Fruit fly (Drosophila melanogaster) whole organism, prepupa: ENCODE data around the gene Sgt.

ENCODE experiments used
- CG11902 ChIP-seq: fragments of 200-800 bp; sonication (Bioruptor generic); optimal IDR thresholded peaks from 3 replicates; lab custom pipeline; 2016; ENCODE audit warnings: missing biosample characterization, missing genetic modification characterization
- CG4318 ChIP-seq: fragments of 200-800 bp; sonication (Bioruptor generic); optimal IDR thresholded peaks from 3 replicates; lab custom pipeline; 2017; ENCODE audit warnings: missing biosample characterization, mild to moderate bottlenecking, missing genetic modification characterization
- Ets96B ChIP-seq: fragments of 200-800 bp; optimal IDR thresholded peaks from 2 replicates; lab custom pipeline; 2019; ENCODE audit warnings: missing biosample characterization, mild to moderate bottlenecking, missing genetic modification characterization, moderate library complexity
- Gug ChIP-seq: fragments of 200-800 bp; sonication (Bioruptor generic); IDR thresholded peaks from 2 replicates; pipeline ENCODE4 v1.3.6; 2022; ENCODE audit warnings: missing biosample characterization, missing genetic modification characterization
- acj6 ChIP-seq: fragments of 200-800 bp; sonication (Bioruptor generic); optimal IDR thresholded peaks from 3 replicates; lab custom pipeline; 2016; ENCODE audit warnings: missing biosample characterization, missing genetic modification characterization
- esn ChIP-seq: fragments of 200-800 bp; sonication (Bioruptor generic); optimal IDR thresholded peaks from 2 replicates; lab custom pipeline; 2016; ENCODE audit warnings: missing biosample characterization, mild to moderate bottlenecking, missing genetic modification characterization, moderate library complexity
- fkh ChIP-seq: fragments of 200-800 bp; sonication (Bioruptor generic); optimal IDR thresholded peaks from 3 replicates; lab custom pipeline; 2017; ENCODE audit warnings: missing biosample characterization, mild to moderate bottlenecking, missing genetic modification characterization, moderate library complexity
- vri ChIP-seq: fragments of 200-800 bp; sonication (Bioruptor generic); optimal IDR thresholded peaks from 3 replicates; lab custom pipeline; 2016; ENCODE audit warnings: missing biosample characterization, mild to moderate bottlenecking, missing genetic modification characterization

DNA sequence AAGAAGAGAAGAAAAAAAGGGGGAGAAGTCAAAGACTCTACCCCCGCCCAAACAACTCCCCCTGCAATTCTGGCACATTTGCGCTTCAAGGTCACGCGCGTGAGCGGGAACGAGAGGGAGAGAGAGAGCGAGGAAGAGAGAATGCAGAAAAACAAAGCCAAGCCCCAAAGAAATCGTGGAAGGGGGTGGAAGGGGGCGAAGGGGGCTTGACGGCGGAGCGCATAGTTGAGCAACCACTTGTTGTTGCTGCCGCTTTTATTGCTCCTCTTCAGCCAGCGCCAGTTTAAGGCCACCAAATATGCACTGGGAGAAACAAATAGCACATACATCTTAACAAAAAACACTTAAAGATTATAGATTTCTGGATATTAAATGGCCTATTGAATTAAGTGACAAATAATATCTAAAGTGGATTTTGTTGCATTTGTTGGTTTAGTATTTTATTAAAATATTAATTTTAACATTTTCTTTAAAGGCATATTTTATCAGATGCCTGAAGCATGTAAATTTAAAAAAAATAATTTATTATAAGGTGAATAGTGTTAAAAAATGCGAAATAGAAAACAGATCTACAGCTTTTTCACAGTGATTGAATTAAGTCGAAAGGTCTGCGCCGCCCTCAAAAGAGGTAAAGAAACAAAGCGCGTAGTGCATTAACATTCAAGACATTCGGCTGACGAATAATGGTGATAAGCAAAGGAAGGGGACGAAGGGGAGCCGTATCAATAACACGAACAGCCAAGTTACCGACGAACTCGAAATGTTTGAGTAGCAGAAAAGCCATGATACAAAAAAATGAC lies 41.4 kb upstream of the Sgt start:
- TF ChIP-seq vri (GFP tag; lab: Kevin White, UChicago) (peak; percentile 55), Ets96B (tag; lab: Kevin White, UChicago) (peak; percentile 62), acj6 (peak; percentile 95), esn (GFP tag; lab: Kevin White, UChicago) (peak; percentile 94), CG4318 (GFP tag; lab: Kevin White, UChicago) (peak; percentile 82), CG11902 (peak; percentile 68), fkh (GFP tag; lab: Kevin White, UChicago) (peak; percentile 21), Gug (GFP tag; lab: Robert Waterston, UW) (peak; percentile 82)
